Worm (Caenorhabditis elegans) whole organism, L4 larva: ENCODE data around the gene sth-1.
A peak's percentile ranks its signal among the peaks of the same experiment; 100 is the strongest.

Experiments used
- D1046.2 ChIP-seq: fragments of 200-800 bp; sonication (Bioruptor generic); IDR thresholded peaks from 2 replicates; pipeline ENCODE4 v1.3.6; 2022; ENCODE audit warnings: missing genetic modification characterization, missing compliant biosample characterization
- F26F4.8 ChIP-seq: fragments of 200-800 bp; sonication (Bioruptor generic); conservative IDR thresholded peaks from 2 replicates; pipeline ENCODE4 v1.3.6; 2022; ENCODE audit warnings: missing genetic modification characterization, missing compliant biosample characterization
- F49E8.2 ChIP-seq: sonication (generic microtip); optimal IDR thresholded peaks from 2 replicates; lab custom pipeline; 2016; ENCODE audit warnings: missing compliant biosample characterization, mild to moderate bottlenecking, missing genetic modification characterization, borderline replicate concordance
- R02D3.7 ChIP-seq: fragments of 150-350 bp; sonication (generic microtip); optimal IDR thresholded peaks from 3 replicates; lab custom pipeline; 2014; ENCODE audit warnings: missing biosample characterization, missing genetic modification characterization
- T26A8.4 ChIP-seq: fragments of 200-800 bp; sonication (Bioruptor generic); IDR thresholded peaks from 2 replicates; pipeline ENCODE4 v1.3.6; 2022; ENCODE audit warnings: missing genetic modification characterization, missing compliant biosample characterization
- Y105C5A.15 ChIP-seq: fragments of 200-800 bp; sonication (Bioruptor generic); IDR thresholded peaks from 2 replicates; pipeline ENCODE4 v1.3.6; 2022; ENCODE audit warnings: missing genetic modification characterization, missing compliant biosample characterization
- Y5F2A.4 ChIP-seq: fragments of 200-800 bp; sonication (Bioruptor generic); optimal IDR thresholded peaks from 2 replicates; lab custom pipeline; 2018; ENCODE audit warnings: mild to moderate bottlenecking, missing genetic modification characterization, missing compliant biosample characterization
- ZK546.5 ChIP-seq, 2 experiments: sonication (generic microtip); optimal IDR thresholded peaks; 2 replicates each; lab custom pipeline; 2017; ENCODE audit warnings: missing biosample characterization in 2 of 2, missing genetic modification characterization in 2 of 2
- aha-1 ChIP-seq: fragments of 150-350 bp; peaks from one replicate; lab custom pipeline; 2014; ENCODE audit warnings: missing biosample characterization, missing genetic modification characterization
- ama-1 ChIP-seq: fragments of 150-350 bp; optimal IDR thresholded peaks from 2 replicates; lab custom pipeline; 2014; ENCODE audit warnings: inconsistent platforms, mixed read lengths
- ceh-28 ChIP-seq: fragments of 150-350 bp; optimal IDR thresholded peaks from 2 replicates; lab custom pipeline; 2014; ENCODE audit warnings: missing biosample characterization, missing genetic modification reagents, missing genetic modification characterization
- ceh-62 ChIP-seq: sonication (generic microtip); optimal IDR thresholded peaks from 2 replicates; lab custom pipeline; 2017; ENCODE audit warnings: missing biosample characterization, missing genetic modification characterization
- daf-12 ChIP-seq: fragments of 150-350 bp; optimal IDR thresholded peaks from 2 replicates; lab custom pipeline; 2014; ENCODE audit warnings: missing biosample characterization, missing genetic modification reagents, missing genetic modification characterization
- daf-16 ChIP-seq, 3 experiments: sonication (generic microtip); optimal IDR thresholded peaks; 2 replicates each; lab custom pipeline; 2016 to 2017; ENCODE audit warnings: missing genetic modification characterization in 3 of 3, missing genetic modification reagents in 3 of 3, mild to moderate bottlenecking in 2 of 3, missing compliant biosample characterization in 2 of 3, missing biosample characterization in 1 of 3, moderate library complexity in 1 of 3
- daf-8 ChIP-seq: fragments of 200-800 bp; sonication (Bioruptor generic); IDR thresholded peaks from 2 replicates; pipeline ENCODE4 v1.3.6; 2022; ENCODE audit warnings: missing genetic modification characterization, missing compliant biosample characterization
- dmd-6 ChIP-seq: fragments of 200-800 bp; sonication (Bioruptor generic); IDR thresholded peaks from 2 replicates; pipeline ENCODE4 v1.3.6; 2022; ENCODE audit warnings: missing genetic modification reagents, missing genetic modification characterization, missing compliant biosample characterization
- dmd-8 ChIP-seq: fragments of 200-800 bp; sonication (Bioruptor generic); IDR thresholded peaks from 2 replicates; pipeline ENCODE4 v1.3.6; 2022; ENCODE audit warnings: missing genetic modification characterization, missing compliant biosample characterization
- dpl-1 ChIP-seq: fragments of 150-350 bp; optimal IDR thresholded peaks from 2 replicates; lab custom pipeline; 2014; ENCODE audit warnings: missing biosample characterization, missing genetic modification reagents, missing genetic modification characterization
- dve-1 ChIP-seq: sonication (generic microtip); optimal IDR thresholded peaks from 2 replicates; lab custom pipeline; 2017; ENCODE audit warnings: antibody characterized with exemption, mild to moderate bottlenecking, missing genetic modification characterization, missing compliant biosample characterization; ENCODE audit not compliant: insufficient read depth
- fos-1 ChIP-seq: fragments of 150-350 bp; optimal IDR thresholded peaks from 2 replicates; lab custom pipeline; 2014; ENCODE audit warnings: missing biosample characterization, missing genetic modification characterization
- hmg-1.1 ChIP-seq: fragments of 200-800 bp; sonication (Bioruptor generic); IDR thresholded peaks from 2 replicates; pipeline ENCODE4 v1.3.6; 2022; ENCODE audit warnings: missing genetic modification reagents, missing genetic modification characterization, missing compliant biosample characterization
- jun-1 ChIP-seq: fragments of 150-350 bp; optimal IDR thresholded peaks from 2 replicates; lab custom pipeline; 2014; ENCODE audit warnings: missing biosample characterization, missing genetic modification reagents, missing genetic modification characterization
- lim-7 ChIP-seq: fragments of 200-800 bp; sonication (Bioruptor generic); IDR thresholded peaks from 2 replicates; pipeline ENCODE4 v1.3.6; 2022; ENCODE audit warnings: missing genetic modification characterization, missing compliant biosample characterization
- lin-1 ChIP-seq: fragments of 200-800 bp; sonication (Bioruptor generic); IDR thresholded peaks from 2 replicates; pipeline ENCODE4 v1.3.6; 2022; ENCODE audit warnings: missing genetic modification reagents, missing genetic modification characterization, missing compliant biosample characterization
- lin-15B ChIP-seq: fragments of 150-350 bp; sonication (generic microtip); optimal IDR thresholded peaks from 3 replicates; lab custom pipeline; 2014; ENCODE audit warnings: missing biosample characterization, missing genetic modification characterization
- lin-38 ChIP-seq: fragments of 200-800 bp; sonication (Bioruptor generic); IDR thresholded peaks from 2 replicates; pipeline ENCODE4 v1.3.6; 2022; ENCODE audit warnings: missing genetic modification reagents, missing genetic modification characterization, missing compliant biosample characterization
- lin-39 ChIP-seq: fragments of 150-350 bp; optimal IDR thresholded peaks from 2 replicates; lab custom pipeline; 2014; ENCODE audit warnings: missing biosample characterization, missing genetic modification reagents, missing genetic modification characterization
- lsy-2 ChIP-seq, 2 experiments: fragments of 150-350 bp in 1 of 2; sonication (generic microtip) in 1 of 2; optimal IDR thresholded peaks; 2 replicates each; lab custom pipeline; 2014 to 2017; ENCODE audit warnings: missing biosample characterization in 2 of 2, missing genetic modification characterization in 2 of 2
- madf-5 ChIP-seq, 2 experiments: fragments of 200-800 bp; sonication (Bioruptor generic); IDR thresholded peaks; 2 replicates each; pipeline ENCODE4 v1.3.6; 2022; ENCODE audit warnings: missing compliant biosample characterization in 2 of 2, missing genetic modification characterization in 2 of 2
- mdl-1 ChIP-seq, 2 experiments: fragments of 150-350 bp in 1 of 2; sonication (generic microtip) in 1 of 2; optimal IDR thresholded peaks; 2 replicates each; lab custom pipeline; 2014 to 2017; ENCODE audit warnings: missing biosample characterization in 2 of 2, missing genetic modification characterization in 2 of 2
- mdt-29 ChIP-seq: fragments of 200-800 bp; sonication (Bioruptor generic); IDR thresholded peaks from 2 replicates; pipeline ENCODE4 v1.3.6; 2022; ENCODE audit warnings: missing genetic modification reagents, missing genetic modification characterization, missing compliant biosample characterization
- mep-1 ChIP-seq: fragments of 150-350 bp; sonication (generic microtip); optimal IDR thresholded peaks from 3 replicates; lab custom pipeline; 2014; ENCODE audit warnings: missing biosample characterization, missing genetic modification characterization
- mes-2 ChIP-seq: sonication (generic microtip); optimal IDR thresholded peaks from 2 replicates; lab custom pipeline; 2016; ENCODE audit warnings: missing genotype, mild to moderate bottlenecking, missing genetic modification characterization, missing compliant biosample characterization; ENCODE audit not compliant: poor library complexity, severe bottlenecking
- mxl-3 ChIP-seq: fragments of 200-800 bp; sonication (Bioruptor generic); optimal IDR thresholded peaks from 2 replicates; lab custom pipeline; 2018; ENCODE audit warnings: mild to moderate bottlenecking, missing genetic modification characterization, missing compliant biosample characterization
- nhr-11 ChIP-seq: fragments of 150-350 bp; optimal IDR thresholded peaks from 2 replicates; lab custom pipeline; 2014; ENCODE audit warnings: missing biosample characterization, missing genetic modification characterization
- nhr-111 ChIP-seq: fragments of 200-800 bp; sonication (Bioruptor generic); optimal IDR thresholded peaks from 2 replicates; lab custom pipeline; 2018; ENCODE audit warnings: mild to moderate bottlenecking, missing genetic modification characterization, missing compliant biosample characterization
- nhr-28 ChIP-seq: fragments of 150-350 bp; optimal IDR thresholded peaks from 2 replicates; lab custom pipeline; 2014; ENCODE audit warnings: missing biosample characterization, missing genetic modification characterization
- nhr-42 ChIP-seq: fragments of 200-800 bp; sonication (Bioruptor generic); IDR thresholded peaks from 2 replicates; pipeline ENCODE4 v1.3.6; 2022; ENCODE audit warnings: missing genetic modification characterization, missing compliant biosample characterization
- pqm-1 ChIP-seq: sonication (generic microtip); optimal IDR thresholded peaks from 2 replicates; lab custom pipeline; 2017; ENCODE audit warnings: missing biosample characterization, missing genetic modification characterization
- saeg-2 ChIP-seq: fragments of 200-800 bp; sonication (Bioruptor generic); IDR thresholded peaks from 2 replicates; pipeline ENCODE4 v1.3.6; 2022; ENCODE audit warnings: missing genetic modification reagents, missing genetic modification characterization, missing compliant biosample characterization
- snpc-4 ChIP-seq: fragments of 150-350 bp; optimal IDR thresholded peaks from 2 replicates; lab custom pipeline; 2014; ENCODE audit warnings: missing biosample characterization, missing genetic modification characterization
- spr-1 ChIP-seq: sonication (generic microtip); optimal IDR thresholded peaks from 2 replicates; lab custom pipeline; 2016; ENCODE audit warnings: mild to moderate bottlenecking, missing genetic modification characterization, missing compliant biosample characterization
- tra-1 ChIP-seq: fragments of 200-800 bp; sonication (Bioruptor generic); IDR thresholded peaks from 2 replicates; pipeline ENCODE4 v1.3.6; 2022; ENCODE audit warnings: missing genetic modification reagents, missing genetic modification characterization, missing compliant biosample characterization
- unc-39 ChIP-seq: sonication (generic microtip); optimal IDR thresholded peaks from 2 replicates; lab custom pipeline; 2017; ENCODE audit warnings: missing biosample characterization, missing genetic modification characterization
- unc-62 ChIP-seq, 3 experiments: fragments of 150-350 bp in 1 of 3; sonication (generic microtip); optimal IDR thresholded peaks in 2 of 3; peaks in 1 of 3; 1 replicate in 1 of 3; 2 replicates in 2 of 3; lab custom pipeline; 2014 to 2017; ENCODE audit warnings: missing biosample characterization in 3 of 3, missing genetic modification characterization in 3 of 3, missing genetic modification reagents in 3 of 3, missing genotype in 1 of 3
- zag-1 ChIP-seq: fragments of 150-350 bp; optimal IDR thresholded peaks from 2 replicates; lab custom pipeline; 2014; ENCODE audit warnings: missing biosample characterization, missing genetic modification characterization
- zfp-3 ChIP-seq: fragments of 200-800 bp; sonication (Bioruptor generic); conservative IDR thresholded peaks from 2 replicates; pipeline ENCODE4 v1.3.6; 2022; ENCODE audit warnings: missing genetic modification reagents, missing genetic modification characterization, missing compliant biosample characterization
- zip-11 ChIP-seq: fragments of 200-800 bp; sonication (Bioruptor generic); IDR thresholded peaks from 2 replicates; pipeline ENCODE4 v1.3.6; 2022; ENCODE audit warnings: missing genetic modification characterization, missing compliant biosample characterization
- ztf-11 ChIP-seq: fragments of 150-350 bp; optimal IDR thresholded peaks from 2 replicates; lab custom pipeline; 2014; ENCODE audit warnings: missing biosample characterization, missing genetic modification characterization

Gene sth-1

DNA sequence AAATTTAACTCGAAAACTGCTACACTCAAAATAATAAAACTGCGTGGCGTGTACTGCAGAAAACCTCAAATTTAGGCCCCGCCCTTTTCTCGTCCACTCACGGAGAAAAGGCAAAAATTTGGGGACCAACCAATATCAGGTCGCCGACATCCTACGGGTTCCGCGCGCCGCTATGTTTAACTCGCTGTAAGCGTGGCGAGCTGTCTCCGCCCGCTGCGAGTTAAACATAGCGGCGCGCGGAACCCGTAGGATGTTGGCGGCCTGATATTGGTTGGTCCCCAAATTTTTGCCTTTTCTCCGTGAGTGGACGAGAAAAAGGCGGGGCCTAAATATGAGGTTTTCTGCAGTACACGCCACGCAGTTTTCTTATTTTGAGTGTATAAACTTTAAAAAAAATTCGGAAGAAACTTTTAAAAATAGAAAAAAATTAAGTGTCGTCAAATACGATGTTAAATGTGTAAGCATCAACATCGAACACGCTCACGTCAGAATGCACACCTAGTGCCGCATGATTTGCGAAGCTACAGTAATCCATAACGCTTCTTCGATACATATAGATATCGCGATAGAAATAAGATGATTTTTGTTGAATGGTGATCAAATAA, 37.1 kb upstream of the sth-1 start:
- TF ChIP-seq lim-7 (GFP tag; lab: Robert Waterston, UW) (0 out of 2 replicates have a peak, but pooled peaks have one; percentile 6), lin-38 (GFP tag; lab: Robert Waterston, UW) (0 out of 2 replicates have a peak, but pooled peaks have one; percentile 21), F49E8.2 (tag; lab: Kevin White, UChicago) (peak; percentile 40)

- peak; percentile 4 for TF ChIP-seq mep-1 (tag; lab: Kevin White, UChicago)
- TF ChIP-seq daf-16 (GFP tag; optimal IDR thresholded peaks at IDR 0.05; lab: Kevin White, UChicago), result no peak
- peak; percentile 40 for TF ChIP-seq daf-16 (tag; optimal IDR thresholded peaks at IDR 0.05; lab: Kevin White, UChicago)
- TF ChIP-seq zag-1 (tag; lab: Kevin White, UChicago), result no peak
- no peak for TF ChIP-seq F49E8.2 (tag; lab: Kevin White, UChicago)
- no peak for TF ChIP-seq lin-39 (tag; lab: Kevin White, UChicago)
- TF ChIP-seq D1046.2 (GFP tag; lab: Robert Waterston, UW), result no peak
- peak; percentile 8 for TF ChIP-seq mes-2
- TF ChIP-seq dmd-6 (GFP tag; lab: Robert Waterston, UW), result peak; percentile 23
- no peak for TF ChIP-seq R02D3.7 (tag; lab: Kevin White, UChicago)
- no peak for TF ChIP-seq Y5F2A.4 (GFP tag; lab: Kevin White, UChicago)
- no peak for TF ChIP-seq lim-7 (GFP tag; lab: Robert Waterston, UW)
- TF ChIP-seq zfp-3 (GFP tag; lab: Robert Waterston, UW), result no peak
- TF ChIP-seq T26A8.4 (GFP tag; lab: Robert Waterston, UW), result no peak
- TF ChIP-seq lin-15B (tag; lab: Kevin White, UChicago), result no peak
- TF ChIP-seq daf-12 (tag; lab: Kevin White, UChicago), result no peak
- TF ChIP-seq daf-8 (GFP tag; lab: Robert Waterston, UW), result no peak
- TF ChIP-seq nhr-11 (tag; lab: Kevin White, UChicago), result no peak
- no peak for TF ChIP-seq dmd-8
- peak; percentile 59 for TF ChIP-seq nhr-28 (tag; lab: Kevin White, UChicago)
- no peak for TF ChIP-seq unc-39 (tag; lab: Kevin White, UChicago)
- no peak for TF ChIP-seq snpc-4 (tag; lab: Kevin White, UChicago)
- no peak for TF ChIP-seq mdt-29 (GFP tag; lab: Robert Waterston, UW)
- TF ChIP-seq pqm-1 (tag; lab: Kevin White, UChicago), result peak; percentile 84
- no peak for TF ChIP-seq tra-1 (GFP tag; lab: Robert Waterston, UW)
- no peak for TF ChIP-seq aha-1 (tag; lab: Kevin White, UChicago)
- no peak for TF ChIP-seq nhr-111
- TF ChIP-seq dpl-1 (GFP tag; lab: Kevin White, UChicago), result no peak
- TF ChIP-seq ceh-62, result no peak
- no peak for TF ChIP-seq ama-1
- no peak for TF ChIP-seq unc-62 (GFP tag; optimal IDR thresholded peaks at IDR 0.05 in 1 of 2; lab: Kevin White, UChicago)
- TF ChIP-seq unc-62 (tag; optimal IDR thresholded peaks at IDR 0.05; lab: Kevin White, UChicago), result no peak
- no peak for TF ChIP-seq mdl-1 (tag; optimal IDR thresholded peaks at IDR 0.05; lab: Kevin White, UChicago)
- no peak for TF ChIP-seq zip-11 (GFP tag; lab: Robert Waterston, UW)
- TF ChIP-seq lin-1 (GFP tag; lab: Robert Waterston, UW), result no peak
- TF ChIP-seq lsy-2 (tag; optimal IDR thresholded peaks at IDR 0.05; lab: Kevin White, UChicago), result no peak
- no peak for TF ChIP-seq ztf-11 (tag; lab: Kevin White, UChicago)
- TF ChIP-seq mxl-3 (GFP tag; lab: Kevin White, UChicago), result no peak
- no peak for TF ChIP-seq ceh-28 (tag; lab: Kevin White, UChicago)
- peak; percentile 15 for TF ChIP-seq dve-1 (tag; lab: Kevin White, UChicago)
- TF ChIP-seq spr-1 (tag; lab: Kevin White, UChicago), result no peak
- TF ChIP-seq Y105C5A.15, result no peak
- no peak for TF ChIP-seq hmg-1.1 (GFP tag; lab: Robert Waterston, UW)
- no peak for TF ChIP-seq saeg-2 (GFP tag; lab: Robert Waterston, UW)
- no peak for TF ChIP-seq jun-1
- TF ChIP-seq nhr-42 (GFP tag; lab: Robert Waterston, UW), result no peak
- TF ChIP-seq ZK546.5 (tag; optimal IDR thresholded peaks at IDR 0.05; lab: Kevin White, UChicago), result no peak
- no peak for TF ChIP-seq madf-5 (GFP tag; IDR thresholded peaks at IDR 0.05; lab: Robert Waterston, UW)
- TF ChIP-seq fos-1 (tag; lab: Kevin White, UChicago), result no peak
- no peak for TF ChIP-seq F26F4.8 (GFP tag; lab: Robert Waterston, UW)
Measured at ce11 chrV:8016928-8017327, 35.0 kb upstream of the sth-1 start, which contains the start of gene sptl-2. TSS of gene sptl-2 (plus strand) at chrV:8017207.
